Worm (Caenorhabditis elegans): ENCODE data around the gene acl-4.
A peak's percentile ranks its signal among the peaks of the same experiment; 100 is the strongest.

acl-4 gene

DNA sequence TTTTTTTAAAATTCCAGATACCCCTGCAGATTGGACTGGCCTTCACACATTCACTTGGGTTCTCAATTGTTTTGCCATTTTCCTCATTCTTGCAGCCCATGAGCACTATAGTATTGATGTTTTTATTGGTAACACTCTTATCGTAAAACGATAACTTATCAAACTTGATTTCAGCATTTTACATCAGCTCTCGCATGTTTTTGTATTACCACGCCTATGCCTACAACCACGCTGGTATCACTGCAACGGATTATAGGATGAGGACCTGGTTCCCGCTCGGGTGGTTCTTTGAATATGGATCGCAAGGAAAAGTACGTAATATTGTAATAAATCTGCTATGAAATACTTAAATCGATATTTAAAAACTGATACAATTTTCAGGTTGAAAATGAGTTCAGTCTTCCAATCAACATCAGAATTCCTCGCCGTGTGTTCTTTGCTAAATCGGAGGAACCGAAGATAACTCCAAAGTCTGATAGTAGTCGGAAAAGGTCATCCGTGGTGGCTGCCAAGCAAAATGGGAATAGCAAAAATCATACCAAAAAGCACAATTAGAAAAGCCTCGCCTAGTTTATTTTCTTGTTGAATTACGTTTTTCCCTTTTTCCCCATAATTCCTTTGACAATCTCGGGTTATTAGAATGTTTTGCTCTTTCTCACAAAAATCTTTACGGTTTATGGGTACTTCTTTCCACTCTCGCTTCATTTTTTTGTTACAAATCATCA, 40.5 kb upstream of the acl-4 start:
- TF ChIP-seq sox-2 (GFP tag; IDR thresholded peaks at IDR 0.05), result no peak
- no peak for TF ChIP-seq ref-2 (tag; optimal IDR thresholded peaks at IDR 0.05)
- TF ChIP-seq madf-2 (tag; optimal IDR thresholded peaks at IDR 0.05), result no peak

ce11 chrX:2108682-2109081, 38.4 kb upstream of the acl-4 start, which contains the start of gene F53B1.2:
Gene F53B1.2 (plus strand): TSS chrX:2108982.
- no peak for TF ChIP-seq Y22D7AL.16 (tag; optimal IDR thresholded peaks at IDR 0.05)
- no peak for TF ChIP-seq tbx-7 (tag; optimal IDR thresholded peaks at IDR 0.05)

ce11 chrX:2108182-2108581, 37.9 kb upstream of the acl-4 start:
- TF ChIP-seq ceh-48 (tag; optimal IDR thresholded peaks at IDR 0.05) (no peak), ref-2 (tag; optimal IDR thresholded peaks at IDR 0.05) (peak; percentile 43), ceh-31 (tag; optimal IDR thresholded peaks at IDR 0.05) (peak; percentile 57), tbx-7 (tag; optimal IDR thresholded peaks at IDR 0.05) (peak; percentile 44), ets-4 (tag; optimal IDR thresholded peaks at IDR 0.05) (no peak), dve-1 (tag; optimal IDR thresholded peaks at IDR 0.05) (no peak), tbx-2 (tag; optimal IDR thresholded peaks at IDR 0.05) (peak; percentile 58), ceh-18 (tag; optimal IDR thresholded peaks at IDR 0.05) (no peak), T23F11.4 (GFP tag; optimal IDR thresholded peaks at IDR 0.05) (no peak), ceh-2 (tag; optimal IDR thresholded peaks at IDR 0.05) (peak; percentile 26), C08G9.2 (tag; optimal IDR thresholded peaks at IDR 0.05) (peak; percentile 65), ceh-9 (tag; optimal IDR thresholded peaks at IDR 0.05) (no peak), dmd-4 (tag; optimal IDR thresholded peaks at IDR 0.05; ENCODE audit: borderline replicate concordance) (no peak), C38D4.7 (GFP tag; optimal IDR thresholded peaks at IDR 0.05) (no peak), nhr-11 (tag; optimal IDR thresholded peaks at IDR 0.05) (no peak), elt-2 (tag; optimal IDR thresholded peaks at IDR 0.05) (peak; percentile 21)

DNA sequence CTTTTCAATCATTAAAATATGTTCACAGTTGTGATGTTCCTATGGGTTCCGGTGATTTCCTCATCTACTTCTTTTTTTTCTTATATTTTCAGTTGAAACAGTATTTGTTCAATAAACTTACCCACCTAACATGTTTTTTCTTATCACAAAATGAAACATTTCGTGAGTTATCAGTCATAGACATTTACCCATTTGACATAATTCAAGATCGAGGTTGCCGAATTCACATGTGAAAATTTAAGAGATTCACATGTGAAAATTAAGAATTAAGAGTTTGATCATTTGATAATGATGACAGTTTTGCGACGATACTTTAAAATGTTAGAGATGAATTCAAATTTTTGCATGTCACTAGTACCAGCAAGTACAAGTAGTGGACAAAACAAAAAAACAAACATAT, 37.2 kb upstream of the acl-4 start:
- peak; percentile 35 for TF ChIP-seq elt-2 (tag; optimal IDR thresholded peaks at IDR 0.05)
- TF ChIP-seq che-1 (tag; optimal IDR thresholded peaks at IDR 0.05), result no peak
- TF ChIP-seq hlh-15 (tag; optimal IDR thresholded peaks at IDR 0.05), result no peak
- no peak for TF ChIP-seq fkh-6 (tag; optimal IDR thresholded peaks at IDR 0.05)
- TF ChIP-seq nhr-11 (tag; optimal IDR thresholded peaks at IDR 0.05), result no peak
- no peak for TF ChIP-seq C38D4.7 (GFP tag; optimal IDR thresholded peaks at IDR 0.05)
- no peak for TF ChIP-seq syd-9 (tag; optimal IDR thresholded peaks at IDR 0.05)
- TF ChIP-seq nhr-232 (tag; optimal IDR thresholded peaks at IDR 0.05), result no peak

DNA sequence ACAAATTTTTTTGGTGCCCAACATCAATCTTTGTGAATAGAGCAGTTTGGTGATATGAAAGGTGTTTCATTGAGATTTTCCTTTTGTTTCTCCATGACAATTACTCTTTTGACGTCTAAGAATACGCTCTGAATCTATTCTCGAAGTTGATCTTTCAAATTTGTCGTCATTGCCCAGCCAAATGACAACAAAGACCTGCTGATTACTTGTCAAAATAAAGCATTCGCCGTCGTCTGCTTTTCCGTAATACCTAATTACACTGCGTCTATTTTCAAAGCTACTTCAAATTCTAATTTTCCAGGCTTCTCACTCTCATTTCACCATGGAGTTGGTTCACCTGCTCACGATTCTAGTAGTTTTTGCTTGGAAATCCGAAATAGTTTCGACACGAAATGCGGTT, 35.1 kb upstream of the acl-4 start, which contains the start of gene F53B1.3:
Gene F53B1.3 (plus strand): TSS at position 301 of the 400 bp plus-strand sequence.
- TF ChIP-seq pha-4 (tag; optimal IDR thresholded peaks at IDR 0.05), result no peak
- TF ChIP-seq ref-2 (tag; optimal IDR thresholded peaks at IDR 0.05), result no peak
- no peak for TF ChIP-seq K09A11.1 (tag; optimal IDR thresholded peaks at IDR 0.05; ENCODE audit: insufficient read depth)
- no peak for TF ChIP-seq ceh-19 (GFP tag; optimal IDR thresholded peaks at IDR 0.05)
- no peak for TF ChIP-seq tbx-2 (tag; optimal IDR thresholded peaks at IDR 0.05)
- TF ChIP-seq sox-2 (GFP tag; IDR thresholded peaks at IDR 0.05), result no peak
- no peak for TF ChIP-seq lin-11 (tag; optimal IDR thresholded peaks at IDR 0.05)
- TF ChIP-seq unc-42 (tag; optimal IDR thresholded peaks at IDR 0.05), result no peak

DNA sequence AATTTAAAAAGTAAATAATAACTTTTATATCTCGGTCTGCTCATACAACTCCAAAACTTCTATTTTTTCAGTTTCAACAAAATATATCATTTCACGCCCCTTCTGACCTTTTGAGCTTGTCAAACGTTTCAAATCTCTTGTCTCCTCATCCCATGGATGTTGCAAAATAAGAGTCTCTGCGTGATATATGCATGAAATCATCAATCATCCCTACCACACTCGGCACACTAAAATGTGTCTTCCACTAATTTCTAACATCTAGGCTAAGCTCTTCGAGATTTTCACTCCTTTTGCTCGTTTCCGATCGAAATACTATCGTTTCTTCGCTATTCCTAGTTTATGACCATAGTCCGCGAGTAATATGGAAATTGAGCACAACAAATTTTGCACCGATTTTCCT, 28.8 kb upstream of the acl-4 start:
- TF ChIP-seq madf-2 (tag; optimal IDR thresholded peaks at IDR 0.05) (no peak), C08G9.2 (tag; optimal IDR thresholded peaks at IDR 0.05) (no peak), sox-2 (GFP tag; IDR thresholded peaks at IDR 0.05) (no peak), tbx-2 (tag; optimal IDR thresholded peaks at IDR 0.05) (no peak), ceh-6 (GFP tag; optimal IDR thresholded peaks at IDR 0.05) (no peak), unc-42 (tag; optimal IDR thresholded peaks at IDR 0.05) (no peak), F13H6.1 (tag; optimal IDR thresholded peaks at IDR 0.05) (no peak), che-1 (tag; optimal IDR thresholded peaks at IDR 0.05) (no peak), unc-86 (tag; optimal IDR thresholded peaks at IDR 0.05) (no peak), elt-4 (tag; optimal IDR thresholded peaks at IDR 0.05) (no peak), unc-3 (GFP tag; conservative IDR thresholded peaks at IDR 0.05) (no peak), unc-3 (tag; optimal IDR thresholded peaks at IDR 0.05) (no peak), hlh-15 (tag; optimal IDR thresholded peaks at IDR 0.05) (no peak), pqm-1 (tag; optimal IDR thresholded peaks at IDR 0.05) (no peak), dmd-4 (tag; optimal IDR thresholded peaks at IDR 0.05; ENCODE audit: borderline replicate concordance) (no peak), zip-5 (tag; optimal IDR thresholded peaks at IDR 0.05) (no peak), sdc-2 (tag; optimal IDR thresholded peaks at IDR 0.05) (no peak)

Measured in whole organism, late embryonic.